Worm (Caenorhabditis elegans) whole organism, L2 larva: ENCODE results near the gene ugt-3.

Experiments
- C34F6.9 ChIP-seq: fragments of 150-350 bp; optimal IDR thresholded peaks from 2 replicates; lab custom pipeline; 2014; ENCODE audit warnings: missing biosample characterization, missing genetic modification characterization
- F13H6.1 ChIP-seq: sonication (generic microtip); optimal IDR thresholded peaks from 2 replicates; lab custom pipeline; 2016; ENCODE audit warnings: missing genetic modification characterization, missing compliant biosample characterization
- R02D3.7 ChIP-seq: fragments of 150-350 bp; optimal IDR thresholded peaks from 2 replicates; lab custom pipeline; 2014; ENCODE audit warnings: missing biosample characterization, missing genetic modification characterization
- Y55F3AM.14 ChIP-seq: fragments of 200-800 bp; sonication (Bioruptor generic); optimal IDR thresholded peaks from 2 replicates; lab custom pipeline; 2018; ENCODE audit warnings: mild to moderate bottlenecking, missing genetic modification characterization, missing compliant biosample characterization
- ZK546.5 ChIP-seq: sonication (generic microtip); optimal IDR thresholded peaks from 2 replicates; lab custom pipeline; 2017; ENCODE audit warnings: missing biosample characterization, missing genetic modification characterization
- aly-2 ChIP-seq: fragments of 150-350 bp; optimal IDR thresholded peaks from 2 replicates; lab custom pipeline; 2014; ENCODE audit warnings: missing biosample characterization, missing genetic modification characterization
- ama-1 ChIP-seq: fragments of 150-350 bp; optimal IDR thresholded peaks from 2 replicates; lab custom pipeline; 2018; ENCODE audit warnings: inconsistent platforms
- blmp-1 ChIP-seq: sonication (generic microtip); optimal IDR thresholded peaks from 2 replicates; lab custom pipeline; 2017; ENCODE audit warnings: missing genetic modification characterization, mild to moderate bottlenecking, missing compliant biosample characterization, antibody characterized with exemption, moderate library complexity; ENCODE audit not compliant: insufficient read depth
- ceh-82 ChIP-seq: fragments of 150-350 bp; optimal IDR thresholded peaks from 2 replicates; lab custom pipeline; 2014; ENCODE audit warnings: missing biosample characterization, missing genetic modification characterization
- egl-27 ChIP-seq: sonication (generic microtip); optimal IDR thresholded peaks from 3 replicates; lab custom pipeline; 2017; ENCODE audit warnings: missing biosample characterization, missing genetic modification reagents, missing genetic modification characterization
- elt-1 ChIP-seq: fragments of 150-350 bp; optimal IDR thresholded peaks from 2 replicates; lab custom pipeline; 2014; ENCODE audit warnings: missing biosample characterization, missing genetic modification characterization
- elt-3 ChIP-seq: sonication (generic microtip); optimal IDR thresholded peaks from 2 replicates; lab custom pipeline; 2017; ENCODE audit warnings: missing biosample characterization, missing genetic modification characterization
- fos-1 ChIP-seq: fragments of 150-350 bp; optimal IDR thresholded peaks from 2 replicates; lab custom pipeline; 2014; ENCODE audit warnings: missing biosample characterization, missing genetic modification characterization
- gmeb-1 ChIP-seq: fragments of 150-350 bp; optimal IDR thresholded peaks from 2 replicates; lab custom pipeline; 2014; ENCODE audit warnings: missing biosample characterization, missing genetic modification characterization
- lin-11 ChIP-seq: fragments of 150-350 bp; sonication (generic microtip); optimal IDR thresholded peaks from 2 replicates; lab custom pipeline; 2014; ENCODE audit warnings: missing biosample characterization, missing genetic modification characterization, inconsistent platforms, mixed read lengths
- lin-39 ChIP-seq: fragments of 150-350 bp; optimal IDR thresholded peaks from 2 replicates; lab custom pipeline; 2014; ENCODE audit warnings: missing biosample characterization, missing genetic modification reagents, missing genetic modification characterization
- lsy-2 ChIP-seq, 2 experiments: fragments of 150-350 bp in 1 of 2; sonication (generic microtip) in 1 of 2; optimal IDR thresholded peaks; 2 replicates each; lab custom pipeline; 2014 to 2017; ENCODE audit warnings: missing biosample characterization in 2 of 2, missing genetic modification characterization in 2 of 2
- mbf-1 ChIP-seq: sonication (generic microtip); optimal IDR thresholded peaks from 2 replicates; lab custom pipeline; 2017; ENCODE audit warnings: missing biosample characterization, missing genetic modification characterization
- nhr-10 ChIP-seq: sonication (generic microtip); optimal IDR thresholded peaks from 2 replicates; lab custom pipeline; 2017; ENCODE audit warnings: missing biosample characterization, missing genetic modification characterization
- nhr-11 ChIP-seq: fragments of 150-350 bp; optimal IDR thresholded peaks from 2 replicates; lab custom pipeline; 2014; ENCODE audit warnings: missing biosample characterization, missing genetic modification characterization
- nhr-129 ChIP-seq: fragments of 150-350 bp; optimal IDR thresholded peaks from 2 replicates; lab custom pipeline; 2014; ENCODE audit warnings: missing biosample characterization, missing genetic modification characterization
- nhr-21 ChIP-seq: fragments of 150-350 bp; optimal IDR thresholded peaks from 2 replicates; lab custom pipeline; 2014; ENCODE audit warnings: missing biosample characterization, missing genetic modification characterization
- nhr-23 ChIP-seq: fragments of 150-350 bp; optimal IDR thresholded peaks from 2 replicates; lab custom pipeline; 2014; ENCODE audit warnings: missing biosample characterization, missing genetic modification reagents, missing genetic modification characterization
- nhr-25 ChIP-seq: fragments of 150-350 bp; sonication (generic microtip); optimal IDR thresholded peaks from 3 replicates; lab custom pipeline; 2014; ENCODE audit warnings: missing biosample characterization, missing genetic modification characterization
- nhr-6 ChIP-seq: fragments of 150-350 bp; optimal IDR thresholded peaks from 2 replicates; lab custom pipeline; 2014; ENCODE audit warnings: missing biosample characterization, missing genetic modification characterization
- nhr-77 ChIP-seq: fragments of 150-350 bp; optimal IDR thresholded peaks from 2 replicates; lab custom pipeline; 2014; ENCODE audit warnings: missing biosample characterization, missing genetic modification characterization
- peb-1 ChIP-seq: fragments of 150-350 bp; optimal IDR thresholded peaks from 2 replicates; lab custom pipeline; 2014; ENCODE audit warnings: missing biosample characterization, missing genetic modification characterization
- sma-3 ChIP-seq: sonication (generic microtip); optimal IDR thresholded peaks from 2 replicates; lab custom pipeline; 2016; ENCODE audit warnings: missing genetic modification reagents, missing genetic modification characterization, missing compliant biosample characterization
- sma-9 ChIP-seq, 2 experiments: fragments of 150-350 bp in 1 of 2; sonication (generic microtip) in 1 of 2; optimal IDR thresholded peaks; 2 replicates each; lab custom pipeline; 2014 to 2016; ENCODE audit warnings: missing genetic modification characterization in 2 of 2, mild to moderate bottlenecking in 1 of 2, missing biosample characterization in 1 of 2, missing compliant biosample characterization in 1 of 2, missing genetic modification reagents in 1 of 2, moderate library complexity in 1 of 2
- snpc-4 ChIP-seq: fragments of 150-350 bp; optimal IDR thresholded peaks from 2 replicates; lab custom pipeline; 2014; ENCODE audit warnings: missing biosample characterization, missing genetic modification characterization
- unc-39 ChIP-seq: fragments of 150-350 bp; optimal IDR thresholded peaks from 2 replicates; lab custom pipeline; 2014; ENCODE audit warnings: missing biosample characterization, missing genetic modification characterization
- unc-55 ChIP-seq: fragments of 150-350 bp; sonication (generic microtip); optimal IDR thresholded peaks from 3 replicates; lab custom pipeline; 2014; ENCODE audit warnings: missing biosample characterization, missing genetic modification reagents, missing genetic modification characterization
- unc-62 ChIP-seq: fragments of 150-350 bp; optimal IDR thresholded peaks from 2 replicates; lab custom pipeline; 2014; ENCODE audit warnings: missing biosample characterization, missing genetic modification reagents, missing genetic modification characterization
- zag-1 ChIP-seq: fragments of 150-350 bp; optimal IDR thresholded peaks from 2 replicates; lab custom pipeline; 2014; ENCODE audit warnings: missing biosample characterization, missing genetic modification characterization
- ztf-1 ChIP-seq: fragments of 200-800 bp; sonication (Bioruptor generic); conservative IDR thresholded peaks from 2 replicates; pipeline ENCODE4 v1.3.6; 2022; ENCODE audit warnings: missing genetic modification characterization, missing compliant biosample characterization
- ztf-11 ChIP-seq: sonication (generic microtip); optimal IDR thresholded peaks from 2 replicates; lab custom pipeline; 2017; ENCODE audit warnings: missing biosample characterization, missing genetic modification characterization

Gene ugt-3

DNA sequence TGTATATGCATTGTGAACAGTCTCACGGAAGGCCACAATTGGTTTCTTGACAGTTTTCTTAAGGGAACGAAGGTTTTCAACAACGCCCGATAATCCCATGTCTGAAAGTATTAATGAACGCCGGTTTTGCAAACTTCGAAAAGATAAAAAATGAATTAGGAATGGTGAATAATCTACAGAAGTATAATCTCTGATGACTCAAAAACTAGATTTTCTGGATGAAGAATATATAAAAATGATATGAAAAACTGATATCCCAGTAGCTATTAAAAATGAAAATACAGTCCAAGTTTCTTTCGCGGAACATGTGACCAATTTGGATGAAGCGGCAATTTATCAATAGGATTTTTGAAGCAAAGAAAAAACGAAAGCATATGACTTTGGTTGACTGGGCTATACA is 14.0 kb upstream of the ugt-3 start, which contains the start of gene ZC443.3:
TSS of gene ZC443.3 (minus strand) at position 101 of the 400 bp plus-strand sequence.
- TF ChIP-seq peb-1 (tag; lab: Kevin White, UChicago) (no peak), nhr-129 (no peak)

DNA sequence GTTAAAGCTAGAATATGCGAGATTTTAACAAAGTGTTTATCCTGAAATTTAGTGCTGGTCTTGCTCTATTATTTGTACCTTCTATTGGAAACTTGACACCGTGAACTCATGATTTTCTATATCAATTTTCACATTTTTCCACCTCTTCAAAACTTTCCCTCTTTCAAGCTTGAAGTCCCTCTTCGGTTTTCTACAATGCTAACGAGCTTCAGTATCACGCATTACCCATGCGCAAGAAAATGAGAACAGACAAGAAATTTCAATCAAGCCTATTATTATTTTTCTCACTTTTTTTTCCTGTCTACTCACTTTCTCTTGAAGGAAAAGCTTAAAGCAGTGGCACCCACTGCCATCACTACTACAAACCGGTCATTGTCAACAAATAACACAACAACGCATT is 11.7 kb upstream of the ugt-3 start:
- TF ChIP-seq ama-1 (peak; percentile 15), peb-1 (tag; lab: Kevin White, UChicago) (no peak), ztf-1 (GFP tag; lab: Robert Waterston, UW) (no peak), elt-1 (tag; lab: Kevin White, UChicago) (no peak), F13H6.1 (tag; lab: Kevin White, UChicago) (no peak), lsy-2 (tag; optimal IDR thresholded peaks at IDR 0.05; lab: Kevin White, UChicago) (peak in 1 of 2 experiments; percentile 5)

DNA sequence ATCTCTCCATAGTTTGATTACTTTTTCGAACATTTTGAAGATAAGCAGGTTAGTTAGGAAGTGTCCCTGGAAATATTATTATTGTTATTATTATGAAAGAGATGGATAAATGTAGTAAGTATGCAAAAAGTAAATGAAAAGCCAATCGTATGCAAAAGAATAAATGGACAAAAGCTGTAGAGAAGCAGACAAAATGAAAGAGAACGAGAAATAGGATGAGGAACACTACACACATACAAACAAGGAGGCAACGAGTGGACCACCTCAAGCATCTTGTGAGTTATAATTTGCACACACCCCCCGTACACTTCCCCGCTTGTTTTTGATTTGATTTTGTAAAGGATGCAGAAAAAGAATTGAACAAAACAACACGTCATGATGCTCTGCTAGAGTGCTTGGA is 11.1 kb upstream of the ugt-3 start, which contains the start of gene ZC443.2:
TSS of gene ZC443.2 (minus strand) at position 67 of the 400 bp plus-strand sequence.
- no peak for TF ChIP-seq fos-1 (tag; lab: Kevin White, UChicago)
- TF ChIP-seq unc-39 (tag; lab: Kevin White, UChicago): no peak
- TF ChIP-seq sma-9 (GFP tag; optimal IDR thresholded peaks at IDR 0.05; lab: Kevin White, UChicago): no peak
- no peak for TF ChIP-seq sma-9 (tag; optimal IDR thresholded peaks at IDR 0.05; lab: Kevin White, UChicago)
- TF ChIP-seq lin-39 (tag; lab: Kevin White, UChicago): no peak
- TF ChIP-seq unc-55 (GFP tag; lab: Kevin White, UChicago): peak; percentile 64

DNA sequence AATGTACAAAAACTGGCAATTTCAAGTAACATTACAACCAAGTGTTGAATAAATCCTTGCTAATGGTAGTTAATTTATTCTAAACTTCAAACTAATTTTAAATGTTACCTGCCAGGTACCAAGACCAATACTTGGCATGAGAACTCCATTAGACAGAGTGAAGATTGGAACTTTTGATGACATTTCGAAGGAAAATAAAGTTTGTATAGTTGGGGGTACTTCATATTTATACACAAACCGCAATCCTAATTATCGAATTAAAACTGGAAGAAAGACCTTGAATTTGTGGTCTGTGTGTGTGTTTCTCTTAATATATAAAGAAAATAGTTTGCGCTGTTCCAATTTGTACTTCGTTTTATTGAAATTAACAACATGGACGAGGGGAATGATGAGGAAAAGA is 9.8 kb upstream of the ugt-3 start, which contains the start of gene ZC443.1:
TSS of gene ZC443.1 (minus strand) at position 205 of the 400 bp plus-strand sequence.
- no peak for TF ChIP-seq unc-55 (GFP tag; lab: Kevin White, UChicago)
- no peak for TF ChIP-seq nhr-6
- no peak for TF ChIP-seq C34F6.9
- TF ChIP-seq sma-3 (GFP tag; lab: Kevin White, UChicago): no peak
- TF ChIP-seq nhr-10 (tag; lab: Kevin White, UChicago): no peak
- TF ChIP-seq nhr-11 (tag; lab: Kevin White, UChicago): no peak
- no peak for TF ChIP-seq unc-62 (GFP tag; lab: Kevin White, UChicago)
- TF ChIP-seq zag-1 (tag; lab: Kevin White, UChicago): no peak
- TF ChIP-seq Y55F3AM.14 (GFP tag; lab: Kevin White, UChicago): no peak
- no peak for TF ChIP-seq F13H6.1 (tag; lab: Kevin White, UChicago)
- no peak for TF ChIP-seq elt-3 (tag; lab: Kevin White, UChicago)
- no peak for TF ChIP-seq ZK546.5 (tag; lab: Kevin White, UChicago)
- no peak for TF ChIP-seq egl-27 (tag; lab: Kevin White, UChicago)

ce11 chrV:12806190-12806589 is 6.1 kb upstream of the ugt-3 start, which contains the start of gene ZC443.7:
Gene ZC443.7, plus strand, starts transcription at chrV:12806490.
- TF ChIP-seq lin-11 (no peak), Y55F3AM.14 (GFP tag; lab: Kevin White, UChicago) (no peak), ama-1 (no peak), egl-27 (tag; lab: Kevin White, UChicago) (no peak)

DNA sequence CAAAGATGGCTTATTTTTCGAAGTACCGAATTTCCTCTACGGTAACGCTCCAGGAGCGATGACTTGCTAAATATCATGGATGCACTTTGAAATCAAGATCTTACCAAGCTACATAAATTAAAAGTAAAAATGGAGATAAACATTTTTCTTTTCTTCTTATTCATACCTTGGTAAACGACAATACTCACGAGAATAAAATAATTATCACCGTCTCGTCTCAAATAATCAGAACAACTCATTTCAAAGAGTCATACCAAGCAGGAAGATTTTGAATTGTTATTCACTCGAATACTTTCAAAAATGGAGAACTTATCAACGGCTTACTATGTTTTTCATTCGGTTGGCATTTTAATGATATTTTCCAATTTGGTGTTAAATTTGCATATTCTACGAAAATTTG is 3.2 kb upstream of the ugt-3 start, which contains the start of gene srbc-45:
TSS of gene srbc-45 (plus strand) at position 301 of the 400 bp plus-strand sequence.
- no peak for TF ChIP-seq nhr-21 (tag; lab: Kevin White, UChicago)
- no peak for TF ChIP-seq mbf-1 (tag; lab: Kevin White, UChicago)
- TF ChIP-seq ama-1: no peak
- TF ChIP-seq ceh-82 (tag; lab: Kevin White, UChicago): no peak
- TF ChIP-seq peb-1 (tag; lab: Kevin White, UChicago): no peak
- no peak for TF ChIP-seq R02D3.7 (tag; lab: Kevin White, UChicago)
- TF ChIP-seq nhr-77 (tag; lab: Kevin White, UChicago): no peak
- no peak for TF ChIP-seq nhr-23
- no peak for TF ChIP-seq nhr-11 (tag; lab: Kevin White, UChicago)
- no peak for TF ChIP-seq fos-1 (tag; lab: Kevin White, UChicago)
- no peak for TF ChIP-seq ztf-11 (tag; lab: Kevin White, UChicago)
- TF ChIP-seq nhr-25 (tag; lab: Kevin White, UChicago): no peak
- no peak for TF ChIP-seq sma-3 (GFP tag; lab: Kevin White, UChicago)
- TF ChIP-seq aly-2: no peak
- no peak for TF ChIP-seq unc-55 (GFP tag; lab: Kevin White, UChicago)
- TF ChIP-seq gmeb-1 (tag; lab: Kevin White, UChicago): no peak
- TF ChIP-seq snpc-4 (tag; lab: Kevin White, UChicago): no peak
- no peak for TF ChIP-seq blmp-1 (tag; lab: Kevin White, UChicago)
- no peak for TF ChIP-seq elt-3 (tag; lab: Kevin White, UChicago)
- no peak for TF ChIP-seq nhr-10 (tag; lab: Kevin White, UChicago)
